Worm (Caenorhabditis elegans) whole organism, early embryonic: ENCODE results near the gene Y49A3A.3.

Experiments used
- B0310.2 ChIP-seq: sonication (generic microtip); optimal IDR thresholded peaks from 2 replicates; lab custom pipeline; 2016; ENCODE audit warnings: mild to moderate bottlenecking, missing genetic modification characterization, missing compliant biosample characterization
- F13C5.2 ChIP-seq: sonication (generic microtip); optimal IDR thresholded peaks from 2 replicates; lab custom pipeline; 2017; ENCODE audit warnings: mild to moderate bottlenecking, missing genetic modification characterization, inconsistent platforms, missing compliant biosample characterization
- aly-1 ChIP-seq: sonication (generic microtip); optimal IDR thresholded peaks from 2 replicates; lab custom pipeline; 2016; ENCODE audit warnings: missing genetic modification characterization, missing compliant biosample characterization
- ama-1 ChIP-seq: fragments of 150-350 bp; optimal IDR thresholded peaks from 2 replicates; lab custom pipeline; 2014
- ceh-13 ChIP-seq: fragments of 200-800 bp; sonication (Bioruptor generic); optimal IDR thresholded peaks from 2 replicates; lab custom pipeline; 2018; ENCODE audit warnings: mild to moderate bottlenecking, missing genetic modification characterization, missing compliant biosample characterization
- ceh-36 ChIP-seq: sonication (generic microtip); optimal IDR thresholded peaks from 2 replicates; lab custom pipeline; 2016; ENCODE audit warnings: missing genetic modification characterization, inconsistent platforms, missing compliant biosample characterization
- ets-7 ChIP-seq: sonication (generic microtip); optimal IDR thresholded peaks from 2 replicates; lab custom pipeline; 2016; ENCODE audit warnings: missing genotype, missing genetic modification characterization, missing compliant biosample characterization
- flt-1 ChIP-seq: fragments of 200-800 bp; sonication (Bioruptor generic); IDR thresholded peaks from 2 replicates; pipeline ENCODE4 v1.3.6; 2022; ENCODE audit warnings: missing genetic modification characterization, missing compliant biosample characterization
- hmbx-1 ChIP-seq: sonication (generic microtip); optimal IDR thresholded peaks from 2 replicates; lab custom pipeline; 2016; ENCODE audit warnings: mild to moderate bottlenecking, missing genetic modification characterization, missing compliant biosample characterization
- hmg-4 ChIP-seq: fragments of 200-800 bp; sonication (Bioruptor generic); optimal IDR thresholded peaks from 2 replicates; lab custom pipeline; 2018; ENCODE audit warnings: mild to moderate bottlenecking, missing genetic modification characterization, missing compliant biosample characterization
- hnd-1 ChIP-seq: sonication (generic microtip); optimal IDR thresholded peaks from 2 replicates; lab custom pipeline; 2016; ENCODE audit warnings: missing genetic modification characterization, missing compliant biosample characterization
- pes-1 ChIP-seq: fragments of 200-800 bp; sonication (Bioruptor generic); IDR thresholded peaks from 2 replicates; pipeline ENCODE4 v1.3.6; 2022; ENCODE audit warnings: missing genetic modification reagents, missing genetic modification characterization, missing compliant biosample characterization
- scrt-1 ChIP-seq: fragments of 200-800 bp; sonication (Bioruptor generic); IDR thresholded peaks from 2 replicates; pipeline ENCODE4 v1.3.6; 2022; ENCODE audit warnings: missing genetic modification characterization, missing compliant biosample characterization
- sea-1 ChIP-seq: fragments of 200-800 bp; sonication (Bioruptor generic); conservative IDR thresholded peaks from 2 replicates; pipeline ENCODE4 v1.3.6; 2022; ENCODE audit warnings: missing genetic modification characterization, missing compliant biosample characterization
- tbx-11 ChIP-seq: fragments of 200-800 bp; sonication (Bioruptor generic); IDR thresholded peaks from 2 replicates; pipeline ENCODE4 v1.3.6; 2022; ENCODE audit warnings: missing genetic modification characterization, missing compliant biosample characterization
- tbx-37 ChIP-seq: fragments of 200-800 bp; sonication (Bioruptor generic); conservative IDR thresholded peaks from 2 replicates; pipeline ENCODE4 v1.3.6; 2022; ENCODE audit warnings: missing genetic modification reagents, missing genetic modification characterization, missing compliant biosample characterization
- tra-4 ChIP-seq: sonication (generic microtip); optimal IDR thresholded peaks from 2 replicates; lab custom pipeline; 2017; ENCODE audit warnings: missing genetic modification characterization, missing compliant biosample characterization

Y49A3A.3 gene

ce11 chrV:14327776-14328175 is 26.4 kb upstream of the Y49A3A.3 start, which contains the start of gene F47B8.5:
Gene F47B8.5, minus strand, starts transcription at chrV:14327876.
- TF ChIP-seq scrt-1 (GFP tag; lab: Robert Waterston, UW) = no peak
- no peak for TF ChIP-seq tra-4
- no peak for TF ChIP-seq B0310.2 (tag; lab: Kevin White, UChicago)
- TF ChIP-seq hmg-4 (GFP tag; lab: Kevin White, UChicago) = no peak
- no peak for TF ChIP-seq flt-1 (GFP tag; lab: Robert Waterston, UW)
- TF ChIP-seq tbx-37 (GFP tag; lab: Robert Waterston, UW) = no peak
- no peak for TF ChIP-seq hnd-1 (tag; lab: Kevin White, UChicago)
- TF ChIP-seq aly-1 (tag; lab: Kevin White, UChicago) = no peak
- TF ChIP-seq pes-1 (GFP tag; lab: Robert Waterston, UW) = no peak
- no peak for TF ChIP-seq ama-1 (lab: Kevin White, UChicago)
- no peak for TF ChIP-seq ceh-13 (GFP tag; lab: Kevin White, UChicago)
- no peak for TF ChIP-seq hmbx-1
- no peak for TF ChIP-seq F13C5.2

- TF ChIP-seq ets-7 (tag; lab: Kevin White, UChicago) = no peak
- TF ChIP-seq F13C5.2 = no peak
- TF ChIP-seq B0310.2 (tag; lab: Kevin White, UChicago) = no peak
- TF ChIP-seq flt-1 (GFP tag; lab: Robert Waterston, UW) = no peak
- TF ChIP-seq aly-1 (tag; lab: Kevin White, UChicago) = no peak
- no peak for TF ChIP-seq hmbx-1
- TF ChIP-seq ama-1 (lab: Kevin White, UChicago) = no peak
Measured at ce11 chrV:14328806-14329205, 25.4 kb upstream of the Y49A3A.3 start, which contains the start of gene pepm-1. Gene pepm-1, plus strand, starts transcription at chrV:14329106.

ce11 chrV:14331477-14331876 is 22.7 kb upstream of the Y49A3A.3 start, which contains the start of gene F47B8.8:
Gene F47B8.8, plus strand, starts transcription at chrV:14331733.
- TF ChIP-seq tbx-37 (GFP tag; lab: Robert Waterston, UW) (no peak), B0310.2 (tag; lab: Kevin White, UChicago) (no peak), ceh-13 (GFP tag; lab: Kevin White, UChicago) (no peak), hmbx-1 (no peak), aly-1 (tag; lab: Kevin White, UChicago) (no peak)

- TF ChIP-seq F13C5.2 (no peak), ets-7 (tag; lab: Kevin White, UChicago) (no peak), ceh-36 (tag; lab: Kevin White, UChicago) (no peak), hmbx-1 (no peak), hmg-4 (GFP tag; lab: Kevin White, UChicago) (no peak), flt-1 (GFP tag; lab: Robert Waterston, UW) (no peak), B0310.2 (tag; lab: Kevin White, UChicago) (no peak), tbx-11 (no peak), sea-1 (GFP tag; lab: Robert Waterston, UW) (no peak), tbx-37 (GFP tag; lab: Robert Waterston, UW) (no peak), pes-1 (GFP tag; lab: Robert Waterston, UW) (no peak), aly-1 (tag; lab: Kevin White, UChicago) (no peak), ceh-13 (GFP tag; lab: Kevin White, UChicago) (no peak), scrt-1 (GFP tag; lab: Robert Waterston, UW) (no peak), hnd-1 (tag; lab: Kevin White, UChicago) (no peak), ama-1 (lab: Kevin White, UChicago) (no peak), tra-4 (no peak)
Measured at ce11 chrV:14333116-14333515, 21.1 kb upstream of the Y49A3A.3 start, which contains the start of gene srm-4. Gene srm-4, plus strand, starts transcription at chrV:14333416.

ce11 chrV:14334901-14335300 is 19.3 kb upstream of the Y49A3A.3 start, which contains the start of gene srm-5:
Gene srm-5, plus strand, starts transcription at chrV:14335201.
- TF ChIP-seq ceh-36 (tag; lab: Kevin White, UChicago) (no peak), B0310.2 (tag; lab: Kevin White, UChicago) (no peak)

ce11 chrV:14336655-14337054 is 17.6 kb upstream of the Y49A3A.3 start, which contains the start of gene srm-6:
Gene srm-6, plus strand, starts transcription at chrV:14336955.
- TF ChIP-seq hmg-4 (GFP tag; lab: Kevin White, UChicago) = no peak
- no peak for TF ChIP-seq aly-1 (tag; lab: Kevin White, UChicago)
- TF ChIP-seq scrt-1 (GFP tag; lab: Robert Waterston, UW) = no peak
- no peak for TF ChIP-seq ceh-13 (GFP tag; lab: Kevin White, UChicago)
- no peak for TF ChIP-seq ceh-36 (tag; lab: Kevin White, UChicago)

ce11 chrV:14341672-14342071 is 12.5 kb upstream of the Y49A3A.3 start, which contains the start of gene F47B8.10:
Gene F47B8.10, plus strand, starts transcription at chrV:14341972.
- TF ChIP-seq hnd-1 (tag; lab: Kevin White, UChicago) (no peak), tbx-37 (GFP tag; lab: Robert Waterston, UW) (no peak), tbx-11 (no peak), hmbx-1 (no peak), F13C5.2 (no peak), scrt-1 (GFP tag; lab: Robert Waterston, UW) (no peak), aly-1 (tag; lab: Kevin White, UChicago) (no peak)

- TF ChIP-seq hmg-4 (GFP tag; lab: Kevin White, UChicago) (no peak), F13C5.2 (peak; percentile 75), hnd-1 (tag; lab: Kevin White, UChicago) (no peak), aly-1 (tag; lab: Kevin White, UChicago) (no peak), tbx-11 (no peak), scrt-1 (GFP tag; lab: Robert Waterston, UW) (no peak), flt-1 (GFP tag; lab: Robert Waterston, UW) (no peak), ets-7 (tag; lab: Kevin White, UChicago) (peak; percentile 28), ama-1 (lab: Kevin White, UChicago) (no peak), B0310.2 (tag; lab: Kevin White, UChicago) (no peak), tra-4 (no peak), ceh-36 (tag; lab: Kevin White, UChicago) (no peak), hmbx-1 (no peak), ceh-13 (GFP tag; lab: Kevin White, UChicago) (no peak), sea-1 (GFP tag; lab: Robert Waterston, UW) (no peak), tbx-37 (GFP tag; lab: Robert Waterston, UW) (peak; percentile 19; the same call in 1 of the 2 replicates), pes-1 (GFP tag; lab: Robert Waterston, UW) (no peak)
Measured at ce11 chrV:14347234-14347826, 6.9 kb upstream of the Y49A3A.3 start, which contains the start of gene cept-2. Gene cept-2, plus strand, starts transcription at chrV:14347766.
